Fruit fly (Drosophila melanogaster) whole organism, embryonic: ENCODE measurements around the gene Naa20A.

ENCODE experiments used
- BEAF-32 ChIP-seq: fragments of 200-800 bp; sonication (Bioruptor generic); optimal IDR thresholded peaks from 3 replicates; lab custom pipeline; 2017; ENCODE audit warnings: missing biosample characterization, missing genetic modification characterization, mild to moderate bottlenecking, moderate library complexity, missing genetic modification reagents
- CG10462 ChIP-seq: fragments of 200-800 bp; sonication (Bioruptor generic); optimal IDR thresholded peaks from 2 replicates; lab custom pipeline; 2016; ENCODE audit warnings: missing biosample characterization, missing genetic modification characterization
- CG10543 ChIP-seq: fragments of 200-800 bp; sonication (Bioruptor generic); optimal IDR thresholded peaks from 3 replicates; lab custom pipeline; 2017; ENCODE audit warnings: missing biosample characterization, mild to moderate bottlenecking, missing genetic modification characterization, moderate library complexity
- CG11696 ChIP-seq: fragments of 200-800 bp; sonication (Bioruptor generic); IDR thresholded peaks from 2 replicates; pipeline ENCODE4 v1.3.6; 2022; ENCODE audit warnings: missing biosample characterization, missing genetic modification characterization
- CG12104 ChIP-seq: fragments of 200-800 bp; sonication (Bioruptor generic); optimal IDR thresholded peaks from 3 replicates; lab custom pipeline; 2016; ENCODE audit warnings: missing biosample characterization, missing genetic modification characterization
- CG12744 ChIP-seq: fragments of 200-800 bp; sonication (Bioruptor generic); optimal IDR thresholded peaks from 2 replicates; lab custom pipeline; 2016; ENCODE audit warnings: missing biosample characterization, missing genetic modification characterization
- CG12942 ChIP-seq: fragments of 200-800 bp; sonication (Bioruptor generic); optimal IDR thresholded peaks from 3 replicates; lab custom pipeline; 2016; ENCODE audit warnings: missing biosample characterization, missing genetic modification characterization
- CG13287 ChIP-seq: fragments of 200-800 bp; sonication (Bioruptor generic); IDR thresholded peaks from 2 replicates; pipeline ENCODE4 v1.3.6; 2022; ENCODE audit warnings: missing biosample characterization, missing genetic modification characterization; ENCODE audit not compliant: partially characterized antibody
- CG14710 ChIP-seq: fragments of 200-800 bp; sonication (Bioruptor generic); optimal IDR thresholded peaks from 3 replicates; lab custom pipeline; 2019; ENCODE audit warnings: missing biosample characterization, mild to moderate bottlenecking, missing genetic modification characterization, moderate library complexity
- CG14860 ChIP-seq: fragments of 200-800 bp; sonication (Bioruptor generic); IDR thresholded peaks from 3 replicates; pipeline ENCODE4 v1.3.6; 2022; ENCODE audit warnings: missing biosample characterization, missing genetic modification characterization; ENCODE audit not compliant: partially characterized antibody
- CG1603 ChIP-seq: fragments of 200-800 bp; sonication (Bioruptor generic); optimal IDR thresholded peaks from 2 replicates; lab custom pipeline; 2019; ENCODE audit warnings: missing biosample characterization, mild to moderate bottlenecking, missing genetic modification characterization, moderate library complexity
- CG17829 ChIP-seq: fragments of 200-800 bp; optimal IDR thresholded peaks from 2 replicates; lab custom pipeline; 2019; ENCODE audit warnings: missing biosample characterization, mild to moderate bottlenecking, missing genetic modification characterization, moderate library complexity
- CG2116 ChIP-seq: fragments of 200-800 bp; sonication (Bioruptor generic); optimal IDR thresholded peaks from 3 replicates; lab custom pipeline; 2018; ENCODE audit warnings: missing biosample characterization, mild to moderate bottlenecking, missing genetic modification characterization
- CG2199 ChIP-seq: fragments of 200-800 bp; sonication (Bioruptor generic); IDR thresholded peaks from 3 replicates; pipeline ENCODE4 v1.3.6; 2022; ENCODE audit warnings: missing biosample characterization, missing genetic modification characterization
- CG3726 ChIP-seq: fragments of 200-800 bp; sonication (Bioruptor generic); IDR thresholded peaks from 3 replicates; pipeline ENCODE4, ENCODE4 v1.3.6; 2022; ENCODE audit warnings: missing biosample characterization, missing genetic modification characterization
- CG6683 ChIP-seq: fragments of 200-800 bp; sonication (Bioruptor generic); optimal IDR thresholded peaks from 2 replicates; lab custom pipeline; 2017; ENCODE audit warnings: missing biosample characterization, mild to moderate bottlenecking, missing genetic modification characterization, missing genetic modification reagents
- CG7745 ChIP-seq: fragments of 200-800 bp; sonication (Bioruptor generic); optimal IDR thresholded peaks from 2 replicates; lab custom pipeline; 2018; ENCODE audit warnings: missing biosample characterization, mild to moderate bottlenecking, missing genetic modification characterization, moderate library complexity
- CG8944 ChIP-seq: fragments of 200-800 bp; sonication (Bioruptor generic); optimal IDR thresholded peaks from 3 replicates; lab custom pipeline; 2016; ENCODE audit warnings: missing biosample characterization, missing genetic modification characterization
- CG9817 ChIP-seq: fragments of 200-800 bp; sonication (Bioruptor generic); optimal IDR thresholded peaks from 2 replicates; lab custom pipeline; 2018; ENCODE audit warnings: missing biosample characterization, mild to moderate bottlenecking, missing genetic modification characterization, moderate library complexity
- CG9876 ChIP-seq: fragments of 200-800 bp; sonication (Bioruptor generic); optimal IDR thresholded peaks from 2 replicates; lab custom pipeline; 2016; ENCODE audit warnings: missing biosample characterization, missing genetic modification characterization
- CHES-1-like ChIP-seq: fragments of 200-800 bp; sonication (Bioruptor generic); optimal IDR thresholded peaks from 2 replicates; lab custom pipeline; 2016; ENCODE audit warnings: missing biosample characterization, missing genetic modification characterization
- Dip2 ChIP-seq: fragments of 200-800 bp; sonication (Bioruptor generic); IDR thresholded peaks from 2 replicates; pipeline ENCODE4 v1.3.6; 2022; ENCODE audit warnings: missing biosample characterization, missing genetic modification characterization
- Doc2 ChIP-seq: fragments of 200-800 bp; sonication (Bioruptor generic); IDR thresholded peaks from 2 replicates; pipeline ENCODE4 v1.3.6; 2022; ENCODE audit warnings: missing biosample characterization, missing genetic modification characterization
- H15 ChIP-seq: fragments of 200-800 bp; sonication (Bioruptor generic); IDR thresholded peaks from 3 replicates; pipeline ENCODE4 v1.3.6; 2022; ENCODE audit warnings: missing biosample characterization, missing genetic modification characterization
- Hr51 ChIP-seq, 2 experiments: fragments of 200-800 bp; sonication (Bioruptor generic); optimal IDR thresholded peaks; 2 replicates in 1 of 2; 3 replicates in 1 of 2; lab custom pipeline; 2016 to 2018; ENCODE audit warnings: missing biosample characterization in 2 of 2, missing genetic modification characterization in 2 of 2, mild to moderate bottlenecking in 1 of 2, moderate library complexity in 1 of 2
- Poxn ChIP-seq: fragments of 200-800 bp; sonication (Bioruptor generic); IDR thresholded peaks from 2 replicates; pipeline ENCODE4 v1.3.6; 2022; ENCODE audit warnings: missing biosample characterization, missing genetic modification characterization
- Ravus ChIP-seq: fragments of 200-800 bp; sonication (Bioruptor generic); IDR thresholded peaks from 2 replicates; pipeline ENCODE4 v1.3.6; 2022; ENCODE audit warnings: missing biosample characterization, missing genetic modification characterization
- Side ChIP-seq: fragments of 200-800 bp; sonication (Bioruptor generic); optimal IDR thresholded peaks from 2 replicates; lab custom pipeline; 2016; ENCODE audit warnings: missing biosample characterization, missing genetic modification characterization
- Sox100B ChIP-seq: fragments of 200-800 bp; sonication (Bioruptor generic); optimal IDR thresholded peaks from 3 replicates; lab custom pipeline; 2018; ENCODE audit warnings: missing biosample characterization, mild to moderate bottlenecking, missing genetic modification characterization
- Sry-δ ChIP-seq: fragments of 200-800 bp; sonication (Bioruptor generic); optimal IDR thresholded peaks from 2 replicates; lab custom pipeline; 2016; ENCODE audit warnings: missing biosample characterization, missing genetic modification characterization
- Ssrp ChIP-seq: fragments of 200-800 bp; sonication (Bioruptor generic); optimal IDR thresholded peaks from 2 replicates; lab custom pipeline; 2018; ENCODE audit warnings: missing biosample characterization, mild to moderate bottlenecking, missing genetic modification characterization, moderate library complexity
- Taf1 ChIP-seq: fragments of 200-800 bp; sonication (Bioruptor generic); IDR thresholded peaks from 2 replicates; pipeline ENCODE4 v1.3.6; 2022; ENCODE audit warnings: missing biosample characterization, missing genetic modification characterization
- ab ChIP-seq: fragments of 200-800 bp; sonication (Bioruptor generic); optimal IDR thresholded peaks from 2 replicates; lab custom pipeline; 2016; ENCODE audit warnings: missing biosample characterization, missing genetic modification characterization
- al ChIP-seq: fragments of 200-800 bp; sonication (Bioruptor generic); IDR thresholded peaks from 2 replicates; pipeline ENCODE4 v1.3.6; 2022; ENCODE audit warnings: missing biosample characterization, missing genetic modification characterization
- cato ChIP-seq: fragments of 200-800 bp; sonication (Bioruptor generic); optimal IDR thresholded peaks from 2 replicates; lab custom pipeline; 2016; ENCODE audit warnings: missing biosample characterization, missing genetic modification characterization, borderline replicate concordance
- crp ChIP-seq, 2 experiments: fragments of 200-800 bp; sonication (Bioruptor generic); optimal IDR thresholded peaks; 2 replicates in 1 of 2; 3 replicates in 1 of 2; lab custom pipeline; 2017; ENCODE audit warnings: missing biosample characterization in 2 of 2, missing genetic modification characterization in 2 of 2, mild to moderate bottlenecking in 1 of 2, moderate library complexity in 1 of 2
- en ChIP-seq: fragments of 200-800 bp; sonication (Bioruptor generic); optimal IDR thresholded peaks from 2 replicates; lab custom pipeline; 2016; ENCODE audit warnings: missing biosample characterization, missing genetic modification characterization
- gem ChIP-seq: fragments of 200-800 bp; sonication (Bioruptor generic); optimal IDR thresholded peaks from 2 replicates; lab custom pipeline; 2019; ENCODE audit warnings: missing biosample characterization, mild to moderate bottlenecking, missing genetic modification characterization, moderate library complexity
- hb ChIP-seq: fragments of 200-800 bp; sonication (Bioruptor generic); IDR thresholded peaks from 3 replicates; pipeline ENCODE4 v1.3.6; 2022; ENCODE audit warnings: missing biosample characterization, missing genetic modification characterization; ENCODE audit not compliant: partially characterized antibody
- hth ChIP-seq: fragments of >200 bp; optimal IDR thresholded peaks from 2 replicates; lab custom pipeline; 2017; ENCODE audit warnings: inconsistent platforms
- jing ChIP-seq: fragments of 200-800 bp; sonication (Bioruptor generic); optimal IDR thresholded peaks from 2 replicates; lab custom pipeline; 2018; ENCODE audit warnings: missing biosample characterization, mild to moderate bottlenecking, missing genetic modification characterization
- knrl ChIP-seq: fragments of 200-800 bp; sonication (Bioruptor generic); IDR thresholded peaks from 3 replicates; pipeline ENCODE4 v1.3.6; 2022; ENCODE audit warnings: missing biosample characterization, missing genetic modification characterization; ENCODE audit not compliant: partially characterized antibody
- mld ChIP-seq: fragments of 200-800 bp; sonication (Bioruptor generic); IDR thresholded peaks from 3 replicates; pipeline ENCODE4 v1.3.6; 2022; ENCODE audit warnings: missing biosample characterization, missing genetic modification characterization; ENCODE audit not compliant: partially characterized antibody
- nerfin-1 ChIP-seq: fragments of 200-800 bp; sonication (Bioruptor generic); optimal IDR thresholded peaks from 3 replicates; lab custom pipeline; 2019; ENCODE audit warnings: missing biosample characterization, mild to moderate bottlenecking, missing genetic modification characterization, moderate library complexity
- pum ChIP-seq: fragments of 200-800 bp; sonication (Bioruptor generic); optimal IDR thresholded peaks from 2 replicates; lab custom pipeline; 2016; ENCODE audit warnings: missing biosample characterization, missing genetic modification characterization
- pzg ChIP-seq: fragments of 200-800 bp; sonication (Bioruptor generic); optimal IDR thresholded peaks from 3 replicates; lab custom pipeline; 2018; ENCODE audit warnings: missing biosample characterization, mild to moderate bottlenecking, missing genetic modification characterization, moderate library complexity
- ssp ChIP-seq: fragments of 200-800 bp; sonication (Bioruptor generic); IDR thresholded peaks from 2 replicates; pipeline ENCODE4 v1.3.6; 2022; ENCODE audit warnings: missing biosample characterization, missing genetic modification characterization
- stwl ChIP-seq: fragments of 200-800 bp; sonication (Bioruptor generic); optimal IDR thresholded peaks from 3 replicates; lab custom pipeline; 2018; ENCODE audit warnings: missing biosample characterization, mild to moderate bottlenecking, missing genetic modification characterization, moderate library complexity
- tin ChIP-seq: fragments of 200-800 bp; sonication (Bioruptor generic); optimal IDR thresholded peaks from 3 replicates; lab custom pipeline; 2016; ENCODE audit warnings: missing biosample characterization, missing genetic modification characterization

Gene Naa20A

DNA sequence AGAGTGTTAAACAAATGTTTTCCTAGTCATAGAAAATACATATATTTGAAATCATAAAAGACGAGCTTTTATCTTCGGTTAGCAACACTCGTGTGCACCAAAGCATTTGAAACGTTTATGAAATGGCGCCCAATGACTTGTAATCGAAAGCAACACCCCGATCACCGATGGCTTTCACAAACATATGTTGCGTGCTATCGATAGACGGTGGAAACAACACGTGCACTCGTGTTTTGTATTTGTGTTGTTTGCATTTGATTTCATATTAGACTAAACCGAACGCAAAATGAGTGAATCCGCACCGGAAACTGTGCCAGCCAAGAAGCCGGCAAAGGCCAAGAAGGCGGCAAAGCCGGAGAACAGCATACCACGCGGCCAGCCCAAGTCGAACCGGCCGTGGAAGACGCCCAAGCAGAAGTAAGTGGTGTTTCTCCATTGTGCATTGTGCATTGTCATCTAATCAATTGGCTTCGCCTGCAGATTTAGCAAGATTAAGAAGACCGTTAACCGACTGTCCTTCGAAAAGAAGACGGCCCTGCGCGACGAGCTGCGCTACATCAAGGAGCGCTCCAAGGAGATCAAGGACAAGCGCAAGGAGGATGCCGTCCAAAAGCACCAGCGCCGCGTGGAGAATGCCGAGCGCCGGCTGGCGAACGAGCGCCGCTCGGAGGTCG is 6.7 kb downstream of the Naa20A start, which contains the start of gene CG14210 (continued):
- no peak for TF ChIP-seq ab (GFP tag; lab: Kevin White, UChicago)
- no peak for TF ChIP-seq hth (lab: Kevin White, UChicago)
- TF ChIP-seq CG13287 (GFP tag; lab: Robert Waterston, UW) = peak; percentile 71
- TF ChIP-seq Taf1 = no peak
- 0 out of 3 replicates have a peak, but pooled peaks have one; percentile 53 for TF ChIP-seq mld (GFP tag; lab: Robert Waterston, UW)
- no peak for TF ChIP-seq ssp (GFP tag; lab: Robert Waterston, UW)
- TF ChIP-seq CG11696 (GFP tag; lab: Robert Waterston, UW) = no peak
- TF ChIP-seq CG10543 (GFP tag; lab: Kevin White, UChicago) = no peak
- no peak for TF ChIP-seq CG6683
- TF ChIP-seq nerfin-1 (tag; lab: Kevin White, UChicago) = no peak
- TF ChIP-seq Hr51 (GFP tag; optimal IDR thresholded peaks at IDR 0.05; lab: Kevin White, UChicago) = no peak
- no peak for TF ChIP-seq CG17829 (tag; lab: Kevin White, UChicago)
- no peak for TF ChIP-seq Dip2 (GFP tag; lab: Robert Waterston, UW)
- TF ChIP-seq al (GFP tag; lab: Robert Waterston, UW) = no peak
- TF ChIP-seq CG14710 (tag; lab: Kevin White, UChicago) = peak; percentile 12
- no peak for TF ChIP-seq Side
- TF ChIP-seq CG9817 (tag; lab: Kevin White, UChicago) = no peak
- TF ChIP-seq en (GFP tag; lab: Kevin White, UChicago) = no peak
- no peak for TF ChIP-seq CG8944 (GFP tag; lab: Kevin White, UChicago)
- no peak for TF ChIP-seq CG10462 (GFP tag; lab: Kevin White, UChicago)
- TF ChIP-seq stwl (tag; lab: Kevin White, UChicago) = peak; percentile 40
- no peak for TF ChIP-seq Ssrp (tag; lab: Kevin White, UChicago)
- TF ChIP-seq CG2116 (GFP tag; lab: Kevin White, UChicago) = peak; percentile 97
- TF ChIP-seq pzg (GFP tag; lab: Kevin White, UChicago) = peak; percentile 57
- TF ChIP-seq gem (tag; lab: Kevin White, UChicago) = no peak
- no peak for TF ChIP-seq CG12104 (GFP tag; lab: Kevin White, UChicago)
- TF ChIP-seq CHES-1-like (GFP tag; lab: Kevin White, UChicago) = no peak
- TF ChIP-seq hb (GFP tag; lab: Robert Waterston, UW) = peak; percentile 66; the same call in 1 of the 3 replicates
- no peak for TF ChIP-seq Sox100B (GFP tag; lab: Kevin White, UChicago)
- TF ChIP-seq CG7745 (tag; lab: Kevin White, UChicago) = no peak
- TF ChIP-seq CG1603 (tag; lab: Kevin White, UChicago) = peak; percentile 50
- no peak for TF ChIP-seq tin (GFP tag; lab: Kevin White, UChicago)
- TF ChIP-seq CG12744 = no peak
- TF ChIP-seq Doc2 (GFP tag; lab: Robert Waterston, UW) = no peak
- no peak for TF ChIP-seq CG2199 (GFP tag; lab: Robert Waterston, UW)
- TF ChIP-seq pum (GFP tag; lab: Kevin White, UChicago) = no peak
- peak; percentile 3 to 84 for TF ChIP-seq crp (GFP tag; optimal IDR thresholded peaks at IDR 0.05; lab: Kevin White, UChicago)
- peak; percentile 45; the same call in 2 of the 3 replicates for TF ChIP-seq knrl (GFP tag; lab: Robert Waterston, UW)
- TF ChIP-seq H15 (GFP tag; lab: Robert Waterston, UW) = no peak
- no peak for TF ChIP-seq Poxn
- TF ChIP-seq CG3726 (GFP tag; lab: Robert Waterston, UW) = no peak
- TF ChIP-seq jing (GFP tag; lab: Kevin White, UChicago) = no peak
- TF ChIP-seq CG9876 = no peak
- no peak for TF ChIP-seq CG12942 (GFP tag; lab: Kevin White, UChicago)
- TF ChIP-seq cato (GFP tag; lab: Kevin White, UChicago) = no peak
- TF ChIP-seq Sry-δ (GFP tag; lab: Kevin White, UChicago) = peak; percentile 52
- TF ChIP-seq Ravus = no peak
- TF ChIP-seq CG14860 (GFP tag; lab: Robert Waterston, UW) = peak; percentile 52; the same call in 2 of the 3 replicates
- peak; percentile 57 for TF ChIP-seq BEAF-32 (GFP tag; lab: Kevin White, UChicago)
